Fruit fly (Drosophila melanogaster) whole organism, pupa: Measurements from ENCODE around the gene CG14803.

ENCODE experiments used
- CG14655 ChIP-seq: fragments of 200-800 bp; sonication (Bioruptor generic); optimal IDR thresholded peaks from 3 replicates; lab custom pipeline; 2017; ENCODE audit warnings: mild to moderate bottlenecking, missing biosample characterization, missing genetic modification reagents, missing genetic modification characterization
- CG15710 ChIP-seq: fragments of 200-800 bp; sonication (Bioruptor generic); optimal IDR thresholded peaks from 2 replicates; lab custom pipeline; 2018; ENCODE audit warnings: missing biosample characterization, mild to moderate bottlenecking, missing genetic modification characterization, moderate library complexity
- CG17806 ChIP-seq: fragments of 200-800 bp; sonication (Bioruptor generic); optimal IDR thresholded peaks from 2 replicates; lab custom pipeline; 2018; ENCODE audit warnings: missing biosample characterization, mild to moderate bottlenecking, missing genetic modification characterization, moderate library complexity
- CG32121 ChIP-seq: fragments of 200-800 bp; sonication (Bioruptor generic); IDR thresholded peaks from 2 replicates; pipeline ENCODE4 v1.3.6; 2022; ENCODE audit warnings: missing biosample characterization, missing genetic modification characterization
- CG4496 ChIP-seq: fragments of 200-800 bp; sonication (Bioruptor generic); IDR thresholded peaks from 3 replicates; pipeline ENCODE4 v1.3.6; 2022; ENCODE audit warnings: missing biosample characterization, missing genetic modification characterization
- CG8301 ChIP-seq: fragments of 200-800 bp; sonication (Bioruptor generic); optimal IDR thresholded peaks from 2 replicates; lab custom pipeline; 2018; ENCODE audit warnings: missing biosample characterization, mild to moderate bottlenecking, missing genetic modification characterization
- CG9948 ChIP-seq: fragments of 200-800 bp; sonication (Bioruptor generic); optimal IDR thresholded peaks from 2 replicates; lab custom pipeline; 2018; ENCODE audit warnings: missing biosample characterization, mild to moderate bottlenecking, missing genetic modification characterization, moderate library complexity
- D1 ChIP-seq: fragments of 200-800 bp; sonication (Bioruptor generic); optimal IDR thresholded peaks from 2 replicates; lab custom pipeline; 2018; ENCODE audit warnings: missing biosample characterization, mild to moderate bottlenecking, missing genetic modification characterization, moderate library complexity
- EcR ChIP-seq: fragments of 200-800 bp; sonication (Bioruptor generic); optimal IDR thresholded peaks from 3 replicates; lab custom pipeline; 2019; ENCODE audit warnings: missing biosample characterization, missing genetic modification characterization, mild to moderate bottlenecking, moderate library complexity, missing genetic modification reagents
- Pif1A ChIP-seq: fragments of 200-800 bp; sonication (Bioruptor generic); optimal IDR thresholded peaks from 3 replicates; lab custom pipeline; 2016; ENCODE audit warnings: missing biosample characterization, missing genetic modification characterization
- fd96Ca ChIP-seq: fragments of 200-800 bp; sonication (Bioruptor generic); IDR thresholded peaks from 3 replicates; pipeline ENCODE4 v1.3.6; 2022; ENCODE audit warnings: missing biosample characterization, missing genetic modification characterization
- gl ChIP-seq: fragments of 200-800 bp; sonication (Bioruptor generic); optimal IDR thresholded peaks from 2 replicates; lab custom pipeline; 2018; ENCODE audit warnings: missing biosample characterization, mild to moderate bottlenecking, missing genetic modification characterization

DNA sequence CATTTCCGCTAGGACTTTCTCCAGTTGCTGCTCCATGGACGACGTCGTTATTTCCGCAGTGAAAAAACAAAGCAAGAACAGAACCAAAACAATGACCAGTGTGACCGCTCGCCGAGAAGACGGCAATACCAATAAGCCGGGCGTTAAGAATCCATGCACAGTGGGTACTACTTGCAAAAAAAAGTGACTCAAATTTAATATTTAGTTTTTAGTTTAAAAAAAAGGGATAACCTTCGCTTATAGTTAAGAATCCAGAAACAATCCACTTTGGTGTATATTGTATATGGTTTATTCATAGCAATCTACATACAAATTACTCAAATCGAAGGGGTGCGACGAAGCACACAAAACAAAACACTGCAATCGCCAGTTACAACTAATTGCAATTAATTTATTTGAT, 9.8 kb upstream of the CG14803 start, which contains the start of gene Lamtor5:
- no peak for TF ChIP-seq CG14655 (GFP tag; lab: Kevin White, UChicago)
- no peak for TF ChIP-seq gl (tag; lab: Kevin White, UChicago)
- peak; percentile 29 for TF ChIP-seq CG17806 (tag; lab: Kevin White, UChicago)
- peak; percentile 66 for TF ChIP-seq CG4496
- TF ChIP-seq CG15710 (tag; lab: Kevin White, UChicago), result peak; percentile 28
- peak; percentile 52 for TF ChIP-seq CG8301 (tag; lab: Kevin White, UChicago)
- TF ChIP-seq CG32121, result peak; percentile 33; the same call in 1 of the 2 replicates
- no peak for TF ChIP-seq D1
- peak; percentile 27 for TF ChIP-seq CG9948 (tag; lab: Kevin White, UChicago)
- peak; percentile 53; the same call in 2 of the 3 replicates for TF ChIP-seq fd96Ca (GFP tag; lab: Robert Waterston, UW)
- no peak for TF ChIP-seq EcR (GFP tag; lab: Kevin White, UChicago)
- TF ChIP-seq Pif1A (GFP tag; lab: Kevin White, UChicago), result no peak
